Worm (Caenorhabditis elegans) whole organism, L1 larva: ENCODE data around the gene F54B8.1.
"Not testable (repeated sequence)": the region's sequence is repeated elsewhere in the genome, so short reads cannot be mapped to it uniquely, and the experiment has no call there.

Source experiments
- aha-1 ChIP-seq: fragments of 150-350 bp; optimal IDR thresholded peaks from 2 replicates; lab custom pipeline; 2014; ENCODE audit warnings: missing biosample characterization, missing genetic modification characterization
- alr-1 ChIP-seq: fragments of 200-800 bp; sonication (Bioruptor generic); optimal IDR thresholded peaks from 2 replicates; lab custom pipeline; 2018; ENCODE audit warnings: borderline replicate concordance, mild to moderate bottlenecking, missing genetic modification characterization, missing compliant biosample characterization
- blmp-1 ChIP-seq: fragments of 150-350 bp; optimal IDR thresholded peaks from 2 replicates; lab custom pipeline; 2014; ENCODE audit warnings: missing biosample characterization, missing genetic modification characterization
- ceh-8 ChIP-seq: fragments of 200-800 bp; sonication (Bioruptor generic); optimal IDR thresholded peaks from 2 replicates; lab custom pipeline; 2018; ENCODE audit warnings: mild to moderate bottlenecking, missing genetic modification characterization, moderate library complexity, missing compliant biosample characterization
- ceh-90 ChIP-seq: sonication (generic microtip); optimal IDR thresholded peaks from 2 replicates; lab custom pipeline; 2016; ENCODE audit warnings: missing genetic modification characterization, missing compliant biosample characterization
- dsc-1 ChIP-seq: sonication (generic microtip); optimal IDR thresholded peaks from 2 replicates; lab custom pipeline; 2016; ENCODE audit warnings: mild to moderate bottlenecking, missing genetic modification characterization, missing compliant biosample characterization
- elt-2 ChIP-seq: sonication (generic microtip); optimal IDR thresholded peaks from 2 replicates; lab custom pipeline; 2016; ENCODE audit warnings: missing genetic modification characterization, mild to moderate bottlenecking, inconsistent platforms, missing compliant biosample characterization, missing genetic modification reagents
- fkh-8 ChIP-seq: sonication (generic microtip); optimal IDR thresholded peaks from 2 replicates; lab custom pipeline; 2016; ENCODE audit warnings: mild to moderate bottlenecking, missing genetic modification characterization, missing compliant biosample characterization
- fos-1 ChIP-seq: fragments of 150-350 bp; optimal IDR thresholded peaks from 2 replicates; lab custom pipeline; 2014; ENCODE audit warnings: missing biosample characterization, missing genetic modification characterization
- grh-1 ChIP-seq: fragments of 200-800 bp; sonication (Bioruptor generic); IDR thresholded peaks from 2 replicates; pipeline ENCODE4 v1.3.6; 2022; ENCODE audit warnings: missing genetic modification reagents, missing genetic modification characterization, missing compliant biosample characterization
- hpl-2 ChIP-seq: fragments of 150-350 bp; optimal IDR thresholded peaks from 2 replicates; lab custom pipeline; 2014; ENCODE audit warnings: missing biosample characterization, missing genetic modification reagents, missing genetic modification characterization
- lin-14 ChIP-seq: fragments of 200-800 bp; sonication (Bioruptor generic); optimal IDR thresholded peaks from 2 replicates; lab custom pipeline; 2018; ENCODE audit warnings: mild to moderate bottlenecking, missing genetic modification characterization, moderate library complexity, missing compliant biosample characterization
- mef-2 ChIP-seq: fragments of 150-350 bp; optimal IDR thresholded peaks from 2 replicates; lab custom pipeline; 2014; ENCODE audit warnings: missing biosample characterization, missing genetic modification characterization
- nhr-11 ChIP-seq: fragments of 150-350 bp; optimal IDR thresholded peaks from 2 replicates; lab custom pipeline; 2014; ENCODE audit warnings: missing biosample characterization, missing genetic modification characterization
- nhr-19 ChIP-seq: fragments of 200-800 bp; sonication (Bioruptor generic); conservative IDR thresholded peaks from 2 replicates; pipeline ENCODE4 v1.3.6; 2022; ENCODE audit warnings: missing genetic modification characterization, missing compliant biosample characterization
- nhr-28 ChIP-seq: fragments of 150-350 bp; optimal IDR thresholded peaks from 2 replicates; lab custom pipeline; 2014; ENCODE audit warnings: missing biosample characterization, missing genetic modification characterization
- nhr-90 ChIP-seq: sonication (generic microtip); optimal IDR thresholded peaks from 2 replicates; lab custom pipeline; 2016; ENCODE audit warnings: mild to moderate bottlenecking, missing genetic modification characterization, missing compliant biosample characterization; ENCODE audit not compliant: poor library complexity
- snpc-4 ChIP-seq: fragments of 150-350 bp; optimal IDR thresholded peaks from 2 replicates; lab custom pipeline; 2014; ENCODE audit warnings: missing biosample characterization, missing genetic modification characterization
- snu-23 ChIP-seq: sonication (generic microtip); optimal IDR thresholded peaks from 2 replicates; lab custom pipeline; 2016; ENCODE audit warnings: missing genetic modification characterization, missing compliant biosample characterization
- swsn-7 ChIP-seq: sonication (generic microtip); optimal IDR thresholded peaks from 2 replicates; lab custom pipeline; 2016; ENCODE audit warnings: missing genetic modification characterization, missing compliant biosample characterization
- tbx-2 ChIP-seq: sonication (generic microtip); optimal IDR thresholded peaks from 2 replicates; lab custom pipeline; 2016; ENCODE audit warnings: missing genetic modification characterization, missing compliant biosample characterization
- unc-86 ChIP-seq: sonication (generic microtip); optimal IDR thresholded peaks from 2 replicates; lab custom pipeline; 2016; ENCODE audit warnings: missing genetic modification characterization, missing compliant biosample characterization
- unc-98 ChIP-seq: fragments of 200-800 bp; sonication (Bioruptor generic); IDR thresholded peaks from 2 replicates; pipeline ENCODE4 v1.3.6; 2022; ENCODE audit warnings: missing genetic modification characterization, missing compliant biosample characterization
- vab-15 ChIP-seq: sonication (generic microtip); optimal IDR thresholded peaks from 2 replicates; lab custom pipeline; 2017; ENCODE audit warnings: missing genotype, mild to moderate bottlenecking, missing genetic modification characterization, missing compliant biosample characterization
- xbp-1 ChIP-seq: sonication (generic microtip); optimal IDR thresholded peaks from 2 replicates; lab custom pipeline; 2016; ENCODE audit warnings: missing genetic modification characterization, missing compliant biosample characterization
- ztf-11 ChIP-seq, 2 experiments: sonication (generic microtip); optimal IDR thresholded peaks; 2 replicates each; lab custom pipeline; 2016 to 2017; ENCODE audit warnings: missing genetic modification characterization in 2 of 2, missing biosample characterization in 1 of 2, missing compliant biosample characterization in 1 of 2
- ztf-4 ChIP-seq: fragments of 150-350 bp; optimal IDR thresholded peaks from 2 replicates; lab custom pipeline; 2014; ENCODE audit warnings: missing biosample characterization, missing genetic modification characterization

The F54B8.1 gene

DNA sequence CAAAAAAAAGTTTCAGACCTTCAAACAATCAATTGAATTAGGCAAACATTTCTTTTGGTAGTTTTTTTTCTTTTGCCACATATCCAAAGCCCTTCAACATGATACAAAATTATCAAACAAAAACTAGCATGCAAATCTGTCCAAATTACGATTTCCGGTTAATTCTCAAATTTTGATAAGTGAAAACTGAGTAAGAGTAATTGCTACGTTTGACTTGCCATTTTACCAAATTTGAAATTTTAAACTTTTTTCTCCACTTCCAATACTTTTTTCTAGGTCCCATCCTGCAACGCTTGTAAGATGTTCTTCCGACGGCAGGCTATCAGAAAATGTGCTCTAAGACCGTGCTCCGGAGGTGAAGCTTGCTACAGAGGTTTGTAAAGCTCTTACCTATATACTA lies 14.5 kb upstream of the F54B8.1 start, which contains the start of gene nhr-223:
Gene nhr-223 (plus strand): TSS at position 301 of the 400 bp plus-strand sequence.
- no peak for TF ChIP-seq dsc-1 (tag; lab: Kevin White, UChicago)
- no peak for TF ChIP-seq swsn-7 (tag; lab: Kevin White, UChicago)
- no peak for TF ChIP-seq nhr-19 (GFP tag; lab: Robert Waterston, UW)
- no peak for TF ChIP-seq vab-15
- no peak for TF ChIP-seq aha-1 (tag; lab: Kevin White, UChicago)
- TF ChIP-seq blmp-1 (tag; lab: Kevin White, UChicago), result no peak

ce11 chrV:15798108-15798507 lies 12.4 kb upstream of the F54B8.1 start, which contains the start of gene T26E4.10:
T26E4.10 (minus strand) TSS chrV:15798208.
- TF ChIP-seq swsn-7 (tag; lab: Kevin White, UChicago), result no peak
- no peak for TF ChIP-seq nhr-19 (GFP tag; lab: Robert Waterston, UW)
- TF ChIP-seq lin-14 (GFP tag; lab: Kevin White, UChicago), result no peak
- TF ChIP-seq alr-1, result no peak
- TF ChIP-seq grh-1, result no peak
- TF ChIP-seq nhr-90, result no peak
- TF ChIP-seq nhr-28 (tag; lab: Kevin White, UChicago), result no peak
- TF ChIP-seq fkh-8 (tag; lab: Kevin White, UChicago), result no peak
- TF ChIP-seq, all 84 proteins: peak for 0

DNA sequence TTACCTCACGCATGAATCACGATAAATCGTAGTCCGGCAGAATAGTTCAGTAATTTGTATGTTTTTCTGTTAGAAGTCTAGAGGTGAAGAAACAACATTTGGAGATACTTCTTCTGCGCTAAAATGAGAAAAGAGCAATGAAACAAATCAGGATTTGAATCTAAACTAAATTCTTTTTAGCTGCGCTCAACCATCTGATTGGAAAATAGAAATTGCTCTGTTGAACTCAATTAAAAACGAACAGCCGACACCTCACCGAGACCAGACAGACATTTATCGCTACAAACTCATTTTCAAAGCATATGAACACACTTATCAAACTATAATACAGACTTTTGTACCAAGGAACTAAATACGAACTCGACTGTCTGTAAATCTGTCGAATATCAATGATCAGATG lies 7.9 kb upstream of the F54B8.1 start, which contains the start of gene T26E4.9:
Gene T26E4.9 (minus strand): TSS at position 101 of the 400 bp plus-strand sequence.
- TF ChIP-seq tbx-2 (tag; lab: Kevin White, UChicago); ceh-90 (tag; lab: Kevin White, UChicago); ztf-11 (tag; optimal IDR thresholded peaks at IDR 0.05; lab: Kevin White, UChicago): not testable (repeated sequence)

DNA sequence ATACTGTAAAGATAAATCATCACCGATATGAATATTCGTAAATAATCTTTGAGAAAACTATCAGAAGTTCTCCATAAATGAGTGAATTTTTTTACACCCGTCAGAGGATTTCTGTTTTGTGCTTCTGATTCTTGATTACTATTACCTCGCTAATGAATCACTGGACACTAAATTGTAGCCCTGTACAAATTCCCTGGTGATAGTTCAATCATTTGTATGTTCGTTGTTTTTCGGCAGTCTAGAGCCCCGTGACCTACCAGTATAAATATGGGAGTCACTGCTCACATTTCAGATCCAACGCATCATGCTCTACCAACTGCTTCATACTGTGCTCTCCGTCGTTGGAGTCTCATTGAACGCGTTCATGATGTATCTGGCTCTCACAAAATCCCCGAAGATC lies 7.5 kb upstream of the F54B8.1 start, which contains the start of gene srd-27:
Gene srd-27 (plus strand): TSS at position 301 of the 400 bp plus-strand sequence.
- not testable (repeated sequence) for TF ChIP-seq xbp-1 (tag; lab: Kevin White, UChicago); dsc-1 (tag; lab: Kevin White, UChicago); ceh-8 (GFP tag; lab: Kevin White, UChicago)

DNA sequence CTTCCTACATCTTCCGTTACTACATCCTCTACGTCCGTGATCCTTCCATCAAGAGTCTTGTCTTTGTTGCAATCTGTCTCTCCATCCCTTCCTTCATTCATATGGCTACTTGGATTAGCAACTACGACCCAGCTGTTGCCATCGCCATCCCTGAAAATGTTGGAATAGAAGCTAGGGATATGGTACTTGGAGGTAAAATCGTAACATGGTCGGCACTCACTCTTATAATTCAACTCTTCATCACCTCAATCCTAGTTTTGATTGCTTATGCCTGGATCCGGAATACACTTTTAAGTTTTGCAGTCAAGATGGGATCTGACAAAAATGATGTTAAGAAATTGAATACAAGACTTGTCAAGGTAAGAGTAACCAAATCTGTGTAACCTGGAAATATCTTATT lies 6.8 kb upstream of the F54B8.1 start, which contains the start of gene T26E4.18:
Gene T26E4.18 (minus strand): TSS at position 101 of the 400 bp plus-strand sequence.
- not testable (repeated sequence) for TF ChIP-seq elt-2 (tag; lab: Kevin White, UChicago); unc-98 (GFP tag; lab: Robert Waterston, UW); swsn-7 (tag; lab: Kevin White, UChicago)

- TF ChIP-seq ceh-8 (GFP tag; lab: Kevin White, UChicago); fkh-8 (tag; lab: Kevin White, UChicago); snpc-4 (tag; lab: Kevin White, UChicago): not testable (repeated sequence)
Observed at ce11 chrV:15807420-15807819, 3.1 kb upstream of the F54B8.1 start, which contains the start of gene srsx-38. srsx-38 (minus strand) TSS chrV:15807520.

DNA sequence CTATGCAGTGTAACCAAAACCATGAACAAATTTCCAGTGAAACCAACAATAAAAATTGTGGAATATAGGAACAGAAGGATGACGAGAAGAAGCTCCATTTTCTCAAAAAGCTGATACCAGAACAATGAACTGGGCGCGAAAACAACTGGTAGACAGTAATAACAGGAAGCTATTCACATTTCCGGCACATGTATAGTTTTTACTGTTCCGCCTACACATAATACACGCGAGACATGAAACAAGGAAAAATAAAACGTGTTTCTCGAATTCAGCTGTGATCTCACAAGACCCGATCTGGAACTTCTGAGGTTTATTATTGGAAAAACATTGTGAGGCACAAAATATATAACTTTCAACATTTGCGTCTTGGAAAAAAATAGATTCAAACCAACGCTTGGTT lies 1.0 kb upstream of the F54B8.1 start, which contains the start of gene srsx-36:
Gene srsx-36 (minus strand): TSS at position 101 of the 400 bp plus-strand sequence.
- TF ChIP-seq snu-23 (GFP tag; lab: Kevin White, UChicago) (no peak), unc-98 (GFP tag; lab: Robert Waterston, UW) (no peak), ztf-4 (tag; lab: Kevin White, UChicago) (no peak), mef-2 (tag; lab: Kevin White, UChicago) (no peak), fos-1 (tag; lab: Kevin White, UChicago) (no peak), nhr-11 (tag; lab: Kevin White, UChicago) (no peak), hpl-2 (no peak), unc-86 (tag; lab: Kevin White, UChicago) (no peak), dsc-1 (tag; lab: Kevin White, UChicago) (no peak)
